Fruit fly (Drosophila melanogaster) whole organism, embryonic: ENCODE results near the gene Rrp5.

Experiments used
- CG10654 ChIP-seq: fragments of 200-800 bp; sonication (Bioruptor generic); optimal IDR thresholded peaks from 2 replicates; lab custom pipeline; 2016; ENCODE audit warnings: missing biosample characterization, missing genetic modification characterization
- CG14860 ChIP-seq: fragments of 200-800 bp; sonication (Bioruptor generic); IDR thresholded peaks from 3 replicates; pipeline ENCODE4 v1.3.6; 2022; ENCODE audit warnings: missing biosample characterization, missing genetic modification characterization; ENCODE audit not compliant: partially characterized antibody
- CG15479 ChIP-seq: fragments of 200-800 bp; sonication (Bioruptor generic); optimal IDR thresholded peaks from 3 replicates; lab custom pipeline; 2019; ENCODE audit warnings: missing biosample characterization, mild to moderate bottlenecking, missing genetic modification characterization, moderate library complexity
- CG15696 ChIP-seq: fragments of 200-800 bp; sonication (Bioruptor generic); optimal IDR thresholded peaks from 2 replicates; lab custom pipeline; 2019; ENCODE audit warnings: missing biosample characterization, mild to moderate bottlenecking, missing genetic modification characterization, moderate library complexity
- CG17385 ChIP-seq: fragments of 200-800 bp; sonication (Bioruptor generic); optimal IDR thresholded peaks from 3 replicates; lab custom pipeline; 2018; ENCODE audit warnings: missing biosample characterization, mild to moderate bottlenecking, missing genetic modification characterization
- CG30020 ChIP-seq: fragments of 200-800 bp; optimal IDR thresholded peaks from 2 replicates; lab custom pipeline; 2019; ENCODE audit warnings: missing biosample characterization, mild to moderate bottlenecking, missing genetic modification characterization, moderate library complexity
- CG31388 ChIP-seq: fragments of 200-800 bp; sonication (Bioruptor generic); optimal IDR thresholded peaks from 2 replicates; lab custom pipeline; 2016; ENCODE audit warnings: missing biosample characterization, missing genetic modification characterization
- CG33213 ChIP-seq: fragments of 200-800 bp; sonication (Bioruptor generic); optimal IDR thresholded peaks from 3 replicates; lab custom pipeline; 2016; ENCODE audit warnings: missing biosample characterization, missing genetic modification characterization
- CG33557 ChIP-seq: fragments of 200-800 bp; sonication (Bioruptor generic); optimal IDR thresholded peaks from 2 replicates; lab custom pipeline; 2019; ENCODE audit warnings: missing biosample characterization, mild to moderate bottlenecking, missing genetic modification characterization, moderate library complexity
- CG4707 ChIP-seq: fragments of 200-800 bp; sonication (Bioruptor generic); optimal IDR thresholded peaks from 2 replicates; lab custom pipeline; 2018; ENCODE audit warnings: missing biosample characterization, mild to moderate bottlenecking, missing genetic modification characterization, moderate library complexity
- CG6175 ChIP-seq: fragments of 200-800 bp; sonication (Bioruptor generic); IDR thresholded peaks from 3 replicates; pipeline ENCODE4 v1.3.6; 2022; ENCODE audit warnings: missing biosample characterization, missing genetic modification characterization
- CG6683 ChIP-seq: fragments of 200-800 bp; sonication (Bioruptor generic); optimal IDR thresholded peaks from 2 replicates; lab custom pipeline; 2017; ENCODE audit warnings: missing biosample characterization, mild to moderate bottlenecking, missing genetic modification characterization, missing genetic modification reagents
- CG7271 ChIP-seq: fragments of 200-800 bp; sonication (Bioruptor generic); optimal IDR thresholded peaks from 2 replicates; lab custom pipeline; 2018; ENCODE audit warnings: missing biosample characterization, mild to moderate bottlenecking, missing genetic modification characterization, moderate library complexity
- CG7745 ChIP-seq: fragments of 200-800 bp; sonication (Bioruptor generic); optimal IDR thresholded peaks from 2 replicates; lab custom pipeline; 2018; ENCODE audit warnings: missing biosample characterization, mild to moderate bottlenecking, missing genetic modification characterization, moderate library complexity
- CG8281 ChIP-seq: fragments of 200-800 bp; sonication (Bioruptor generic); optimal IDR thresholded peaks from 2 replicates; lab custom pipeline; 2018; ENCODE audit warnings: missing biosample characterization, mild to moderate bottlenecking, missing genetic modification characterization, moderate library complexity
- CG8290 ChIP-seq, 3 experiments: fragments of 200-800 bp; sonication (Bioruptor generic); optimal IDR thresholded peaks; 2 replicates each; lab custom pipeline; 2016 to 2019; ENCODE audit warnings: missing biosample characterization in 3 of 3, missing genetic modification characterization in 3 of 3, mild to moderate bottlenecking in 2 of 3, moderate library complexity in 1 of 3
- CG9727 ChIP-seq: fragments of 200-800 bp; sonication (Bioruptor generic); optimal IDR thresholded peaks from 3 replicates; lab custom pipeline; 2017; ENCODE audit warnings: missing biosample characterization, mild to moderate bottlenecking, missing genetic modification characterization
- CG9876 ChIP-seq: fragments of 200-800 bp; sonication (Bioruptor generic); optimal IDR thresholded peaks from 2 replicates; lab custom pipeline; 2016; ENCODE audit warnings: missing biosample characterization, missing genetic modification characterization
- CTCF ChIP-seq: fragments of 200-800 bp; sonication (Bioruptor generic); optimal IDR thresholded peaks from 2 replicates; lab custom pipeline; 2017; ENCODE audit warnings: missing biosample characterization, mild to moderate bottlenecking, missing genetic modification characterization, moderate library complexity
- Dip2 ChIP-seq: fragments of 200-800 bp; sonication (Bioruptor generic); IDR thresholded peaks from 2 replicates; pipeline ENCODE4 v1.3.6; 2022; ENCODE audit warnings: missing biosample characterization, missing genetic modification characterization
- E2f1 ChIP-seq: fragments of 200-800 bp; sonication (Bioruptor generic); IDR thresholded peaks from 2 replicates; pipeline ENCODE4 v1.3.6; 2022; ENCODE audit warnings: missing biosample characterization, missing genetic modification characterization
- ERR ChIP-seq: fragments of 200-800 bp; sonication (Bioruptor generic); optimal IDR thresholded peaks from 2 replicates; lab custom pipeline; 2016; ENCODE audit warnings: missing biosample characterization, missing genetic modification characterization
- Hr3 ChIP-seq: fragments of 200-800 bp; sonication (Bioruptor generic); optimal IDR thresholded peaks from 3 replicates; lab custom pipeline; 2016; ENCODE audit warnings: missing biosample characterization, missing genetic modification characterization
- MTF-1 ChIP-seq: fragments of 200-800 bp; sonication (Bioruptor generic); optimal IDR thresholded peaks from 2 replicates; lab custom pipeline; 2018; ENCODE audit warnings: missing biosample characterization, mild to moderate bottlenecking, missing genetic modification characterization, borderline replicate concordance
- NC2α ChIP-seq: fragments of 200-800 bp; sonication (Bioruptor generic); optimal IDR thresholded peaks from 2 replicates; lab custom pipeline; 2016; ENCODE audit warnings: missing biosample characterization, missing genetic modification characterization
- Opbp ChIP-seq: fragments of 200-800 bp; sonication (Bioruptor generic); IDR thresholded peaks from 3 replicates; pipeline ENCODE4 v1.3.6; 2022; ENCODE audit warnings: missing biosample characterization, missing genetic modification characterization; ENCODE audit not compliant: partially characterized antibody
- Six4 ChIP-seq: fragments of 200-800 bp; sonication (Bioruptor generic); optimal IDR thresholded peaks from 2 replicates; lab custom pipeline; 2016; ENCODE audit warnings: missing biosample characterization, missing genetic modification characterization
- Taf1 ChIP-seq: fragments of 200-800 bp; sonication (Bioruptor generic); IDR thresholded peaks from 2 replicates; pipeline ENCODE4 v1.3.6; 2022; ENCODE audit warnings: missing biosample characterization, missing genetic modification characterization
- Xrp1 ChIP-seq: fragments of 200-800 bp; sonication (Bioruptor generic); IDR thresholded peaks from 2 replicates; pipeline ENCODE4 v1.3.6; 2022; ENCODE audit warnings: missing biosample characterization, missing genetic modification characterization
- ase ChIP-seq: fragments of 200-800 bp; sonication (Bioruptor generic); IDR thresholded peaks from 3 replicates; pipeline ENCODE4 v1.3.6; 2022; ENCODE audit warnings: missing biosample characterization, missing genetic modification characterization
- ato ChIP-seq: fragments of 200-800 bp; sonication (Bioruptor generic); IDR thresholded peaks from 2 replicates; pipeline ENCODE4 v1.3.6; 2022; ENCODE audit warnings: missing biosample characterization, missing genetic modification characterization; ENCODE audit not compliant: partially characterized antibody
- bbx ChIP-seq: fragments of 200-800 bp; sonication (Bioruptor generic); IDR thresholded peaks from 2 replicates; pipeline ENCODE4 v1.3.6; 2022; ENCODE audit warnings: missing biosample characterization, missing genetic modification characterization; ENCODE audit not compliant: partially characterized antibody
- cato ChIP-seq: fragments of 200-800 bp; sonication (Bioruptor generic); optimal IDR thresholded peaks from 2 replicates; lab custom pipeline; 2016; ENCODE audit warnings: missing biosample characterization, missing genetic modification characterization, borderline replicate concordance
- dm ChIP-seq: fragments of 200-800 bp; sonication (Bioruptor generic); optimal IDR thresholded peaks from 3 replicates; lab custom pipeline; 2016; ENCODE audit warnings: missing biosample characterization, missing genetic modification characterization
- gfzf ChIP-seq: fragments of 200-800 bp; sonication (Bioruptor generic); optimal IDR thresholded peaks from 2 replicates; lab custom pipeline; 2016; ENCODE audit warnings: missing biosample characterization, mild to moderate bottlenecking, missing genetic modification characterization, moderate library complexity
- jumu ChIP-seq: fragments of 200-800 bp; sonication (Bioruptor generic); optimal IDR thresholded peaks from 3 replicates; lab custom pipeline; 2016; ENCODE audit warnings: missing biosample characterization, missing genetic modification characterization
- knrl ChIP-seq: fragments of 200-800 bp; sonication (Bioruptor generic); IDR thresholded peaks from 3 replicates; pipeline ENCODE4 v1.3.6; 2022; ENCODE audit warnings: missing biosample characterization, missing genetic modification characterization; ENCODE audit not compliant: partially characterized antibody
- lov ChIP-seq, 2 experiments: fragments of 200-800 bp in 1 of 2; fragments of >200 bp in 1 of 2; sonication (Bioruptor generic) in 1 of 2; IDR thresholded peaks in 1 of 2; optimal IDR thresholded peaks in 1 of 2; 2 replicates in 1 of 2; 3 replicates in 1 of 2; pipeline versions ENCODE4 v1.3.6 to Lab custom; 2017 to 2022; ENCODE audit warnings: missing biosample characterization in 1 of 2, missing genetic modification characterization in 1 of 2
- luna ChIP-seq: fragments of 200-800 bp; sonication (Bioruptor generic); optimal IDR thresholded peaks from 2 replicates; lab custom pipeline; 2016; ENCODE audit warnings: missing biosample characterization, missing genetic modification characterization
- mam ChIP-seq: fragments of 200-800 bp; sonication (Bioruptor generic); optimal IDR thresholded peaks from 3 replicates; lab custom pipeline; 2016; ENCODE audit warnings: missing biosample characterization, missing genetic modification characterization
- run ChIP-seq: fragments of 200-800 bp; sonication (Bioruptor generic); optimal IDR thresholded peaks from 3 replicates; lab custom pipeline; 2018; ENCODE audit warnings: missing biosample characterization, mild to moderate bottlenecking, missing genetic modification characterization
- salm ChIP-seq: fragments of 200-800 bp; sonication (Bioruptor generic); optimal IDR thresholded peaks from 2 replicates; lab custom pipeline; 2018; ENCODE audit warnings: missing biosample characterization, mild to moderate bottlenecking, missing genetic modification characterization
- sob ChIP-seq: fragments of 200-800 bp; sonication (Bioruptor generic); IDR thresholded peaks from 2 replicates; pipeline ENCODE4 v1.3.6; 2022; ENCODE audit warnings: missing biosample characterization, missing genetic modification characterization
- sqz ChIP-seq: fragments of 200-800 bp; sonication (Bioruptor generic); optimal IDR thresholded peaks from 3 replicates; lab custom pipeline; 2018; ENCODE audit warnings: missing biosample characterization, mild to moderate bottlenecking, missing genetic modification characterization
- tna ChIP-seq: fragments of 200-800 bp; sonication (Bioruptor generic); IDR thresholded peaks from 2 replicates; pipeline ENCODE4 v1.3.6; 2022; ENCODE audit warnings: missing biosample characterization, missing genetic modification characterization; ENCODE audit not compliant: partially characterized antibody
- toy ChIP-seq: fragments of 200-800 bp; sonication (Bioruptor generic); IDR thresholded peaks from 2 replicates; pipeline ENCODE4 v1.3.6; 2022; ENCODE audit warnings: missing biosample characterization, missing genetic modification characterization
- trem ChIP-seq: fragments of 200-800 bp; optimal IDR thresholded peaks from 3 replicates; lab custom pipeline; 2019; ENCODE audit warnings: missing biosample characterization, mild to moderate bottlenecking, missing genetic modification characterization, moderate library complexity
- unc-4 ChIP-seq: fragments of 200-800 bp; sonication (Bioruptor generic); IDR thresholded peaks from 2 replicates; pipeline ENCODE4 v1.3.6; 2022; ENCODE audit warnings: missing biosample characterization, missing genetic modification characterization; ENCODE audit not compliant: partially characterized antibody
- yki ChIP-seq: fragments of >200 bp; optimal IDR thresholded peaks from 3 replicates; lab custom pipeline; 2018
- zf30C ChIP-seq: fragments of 200-800 bp; sonication (Bioruptor generic); optimal IDR thresholded peaks from 3 replicates; lab custom pipeline; 2018; ENCODE audit warnings: missing biosample characterization, mild to moderate bottlenecking, missing genetic modification characterization

The Rrp5 gene

dm6 chr3R:24279291-24279690, 53.8 kb downstream of the Rrp5 start, which contains the start of gene shps (continued):
- TF ChIP-seq CG14860 (GFP tag; lab: Robert Waterston, UW) (peak; percentile 94), lov (optimal IDR thresholded peaks at IDR 0.05; lab: Kevin White, UChicago) (no peak), lov (GFP tag; IDR thresholded peaks at IDR 0.05; lab: Robert Waterston, UW) (0 out of 3 replicates have a peak, but pooled peaks have one; percentile 36), Hr3 (GFP tag; lab: Kevin White, UChicago) (no peak), Taf1 (GFP tag; lab: Robert Waterston, UW) (no peak), toy (no peak), bbx (peak; percentile 88), CG33213 (GFP tag; lab: Kevin White, UChicago) (no peak), luna (GFP tag; lab: Kevin White, UChicago) (no peak), CTCF (GFP tag; lab: Kevin White, UChicago) (no peak), MTF-1 (GFP tag; lab: Kevin White, UChicago) (no peak), sob (GFP tag; lab: Robert Waterston, UW) (no peak), Six4 (GFP tag; lab: Kevin White, UChicago) (no peak), CG33557 (no peak), knrl (GFP tag; lab: Robert Waterston, UW) (peak; percentile 72; the same call in 2 of the 3 replicates), run (tag; lab: Kevin White, UChicago) (no peak), ERR (GFP tag; lab: Kevin White, UChicago) (no peak), CG7745 (tag; lab: Kevin White, UChicago) (no peak), CG9727 (no peak), CG6683 (GFP tag; lab: Kevin White, UChicago) (no peak), unc-4 (GFP tag; lab: Robert Waterston, UW) (peak; percentile 50; the same call in 1 of the 2 replicates), salm (tag; lab: Kevin White, UChicago) (no peak), Opbp (GFP tag; lab: Robert Waterston, UW) (peak; percentile 88), CG15479 (GFP tag; lab: Kevin White, UChicago) (no peak), CG30020 (tag; lab: Kevin White, UChicago) (no peak), CG31388 (GFP tag; lab: Kevin White, UChicago) (no peak), Dip2 (GFP tag; lab: Robert Waterston, UW) (no peak), Xrp1 (GFP tag; lab: Robert Waterston, UW) (no peak), CG9876 (GFP tag; lab: Kevin White, UChicago) (no peak), CG8290 (GFP tag; optimal IDR thresholded peaks at IDR 0.05; lab: Kevin White, UChicago) (peak; percentile 45), CG8290 (tag; optimal IDR thresholded peaks at IDR 0.05; lab: Kevin White, UChicago) (peak in 1 of 2 experiments; percentile 61), NC2α (no peak), CG15696 (no peak), CG6175 (GFP tag; lab: Robert Waterston, UW) (0 out of 3 replicates have a peak, but pooled peaks have one; percentile 14), ato (GFP tag; lab: Robert Waterston, UW) (peak; percentile 96), dm (GFP tag; lab: Kevin White, UChicago) (no peak), jumu (GFP tag; lab: Kevin White, UChicago) (no peak), CG8281 (tag; lab: Kevin White, UChicago) (no peak), CG10654 (GFP tag; lab: Kevin White, UChicago) (no peak), tna (peak; percentile 99), gfzf (GFP tag; lab: Kevin White, UChicago) (no peak), CG17385 (GFP tag; lab: Kevin White, UChicago) (no peak), sqz (GFP tag; lab: Kevin White, UChicago) (no peak), yki (lab: Kevin White, UChicago) (no peak), CG7271 (tag; lab: Kevin White, UChicago) (no peak), ase (GFP tag; lab: Robert Waterston, UW) (no peak), cato (GFP tag; lab: Kevin White, UChicago) (no peak), trem (tag; lab: Kevin White, UChicago) (no peak), mam (no peak), zf30C (GFP tag; lab: Kevin White, UChicago) (no peak), CG4707 (GFP tag; lab: Kevin White, UChicago) (no peak), E2f1 (GFP tag; lab: Robert Waterston, UW) (no peak)
